Fruit fly (Drosophila melanogaster) S2 (cell line): Measurements from ENCODE around the gene CG14854.

Experiments used
- CG8478 ChIP-seq: fragments of >200 bp; optimal IDR thresholded peaks from 2 replicates; lab custom pipeline; 2018
- CTCF ChIP-seq, 2 experiments: fragments of >200 bp; optimal IDR thresholded peaks; 2 replicates each; lab custom pipeline; 2018

- TF ChIP-seq CG8478 (lab: Kevin White, UChicago) (no peak), CTCF (optimal IDR thresholded peaks at IDR 0.05; lab: Kevin White, UChicago) (no peak)
These were observed 9.7 kb upstream of the CG14854 start, which contains the start of gene Cys for dm6 chr3R:14569411-14570107.
